Worm (Caenorhabditis elegans) whole organism, young adult: ENCODE measurements around the gene let-418.

Experiments used
- F49E8.2 ChIP-seq: sonication (generic microtip); optimal IDR thresholded peaks from 3 replicates; lab custom pipeline; 2017; ENCODE audit warnings: missing genetic modification characterization, mild to moderate bottlenecking, missing compliant biosample characterization, antibody characterized with exemption, moderate library complexity; ENCODE audit not compliant: insufficient read depth
- K11D2.4 ChIP-seq: fragments of 200-800 bp; sonication (Bioruptor generic); IDR thresholded peaks from 2 replicates; pipeline ENCODE4 v1.3.6; 2022; ENCODE audit warnings: missing genetic modification reagents, missing genetic modification characterization, missing compliant biosample characterization
- Y53F4B.3 ChIP-seq: fragments of 200-800 bp; sonication (Bioruptor generic); IDR thresholded peaks from 2 replicates; pipeline ENCODE4 v1.3.6; 2022; ENCODE audit warnings: missing genetic modification reagents, missing genetic modification characterization, missing compliant biosample characterization
- Y53G8AR.9 ChIP-seq: fragments of 200-800 bp; sonication (Bioruptor generic); conservative IDR thresholded peaks from 2 replicates; pipeline ENCODE4 v1.3.6; 2022; ENCODE audit warnings: missing genetic modification reagents, missing genetic modification characterization, missing compliant biosample characterization
- Y79H2A.3 ChIP-seq: fragments of 200-800 bp; sonication (Bioruptor generic); conservative IDR thresholded peaks from 2 replicates; pipeline ENCODE4 v1.3.6; 2022; ENCODE audit warnings: missing genetic modification reagents, missing genetic modification characterization, missing compliant biosample characterization
- atf-7 ChIP-seq: sonication (generic microtip); optimal IDR thresholded peaks from 2 replicates; lab custom pipeline; 2017; ENCODE audit warnings: mild to moderate bottlenecking, missing genetic modification characterization, missing compliant biosample characterization
- attf-3 ChIP-seq: fragments of 200-800 bp; sonication (Bioruptor generic); conservative IDR thresholded peaks from 2 replicates; pipeline ENCODE4 v1.3.6; 2022; ENCODE audit warnings: missing genetic modification reagents, missing genetic modification characterization, missing compliant biosample characterization
- ceh-27 ChIP-seq: fragments of 200-800 bp; sonication (Bioruptor generic); optimal IDR thresholded peaks from 2 replicates; lab custom pipeline; 2018; ENCODE audit warnings: mild to moderate bottlenecking, missing genetic modification characterization, moderate library complexity, missing compliant biosample characterization
- die-1 ChIP-seq: sonication (generic microtip); optimal IDR thresholded peaks from 2 replicates; lab custom pipeline; 2016; ENCODE audit warnings: missing genotype, mild to moderate bottlenecking, missing genetic modification characterization, missing compliant biosample characterization
- egl-44 ChIP-seq: fragments of 200-800 bp; sonication (Bioruptor generic); IDR thresholded peaks from 2 replicates; pipeline ENCODE4 v1.3.6; 2022; ENCODE audit warnings: missing genetic modification reagents, missing genetic modification characterization, missing compliant biosample characterization
- fkh-3 ChIP-seq: sonication (generic microtip); optimal IDR thresholded peaks from 2 replicates; lab custom pipeline; 2016; ENCODE audit warnings: mild to moderate bottlenecking, missing genetic modification characterization, missing compliant biosample characterization
- hmg-1.2 ChIP-seq: fragments of 200-800 bp; sonication (Bioruptor generic); IDR thresholded peaks from 2 replicates; pipeline ENCODE4 v1.3.6; 2022; ENCODE audit warnings: missing genetic modification reagents, missing genetic modification characterization, missing compliant biosample characterization
- hmg-20 ChIP-seq: fragments of 200-800 bp; sonication (Bioruptor generic); IDR thresholded peaks from 2 replicates; pipeline ENCODE4 v1.3.6; 2022; ENCODE audit warnings: missing genetic modification reagents, missing genetic modification characterization, missing compliant biosample characterization
- hrde-1 ChIP-seq: sonication (generic microtip); optimal IDR thresholded peaks from 2 replicates; lab custom pipeline; 2016; ENCODE audit warnings: missing genetic modification characterization, mild to moderate bottlenecking, missing compliant biosample characterization, moderate library complexity, missing genotype, missing genetic modification reagents, borderline replicate concordance
- hsf-1 ChIP-seq: fragments of 200-800 bp; sonication (Bioruptor generic); IDR thresholded peaks from 2 replicates; pipeline ENCODE4 v1.3.6; 2022; ENCODE audit warnings: missing genetic modification reagents, missing genetic modification characterization, missing compliant biosample characterization
- lag-1 ChIP-seq: fragments of 200-800 bp; sonication (Bioruptor generic); IDR thresholded peaks from 2 replicates; pipeline ENCODE4 v1.3.6; 2022; ENCODE audit warnings: missing genetic modification reagents, missing genetic modification characterization, missing compliant biosample characterization
- lin-26 ChIP-seq: fragments of 200-800 bp; sonication (Bioruptor generic); IDR thresholded peaks from 2 replicates; pipeline ENCODE4 v1.3.6; 2022; ENCODE audit warnings: missing genetic modification reagents, missing genetic modification characterization, missing compliant biosample characterization
- lsy-27 ChIP-seq: sonication (generic microtip); optimal IDR thresholded peaks from 2 replicates; lab custom pipeline; 2017; ENCODE audit warnings: missing genetic modification characterization, mild to moderate bottlenecking, missing compliant biosample characterization, antibody characterized with exemption, missing genotype, borderline replicate concordance; ENCODE audit not compliant: insufficient read depth
- madf-3 ChIP-seq: fragments of 200-800 bp; sonication (Bioruptor generic); IDR thresholded peaks from 2 replicates; pipeline ENCODE4 v1.3.6; 2022; ENCODE audit warnings: missing genetic modification reagents, missing genetic modification characterization, missing compliant biosample characterization
- madf-6 ChIP-seq: fragments of 200-800 bp; sonication (Bioruptor generic); IDR thresholded peaks from 2 replicates; pipeline ENCODE4 v1.3.6; 2022; ENCODE audit warnings: missing genetic modification reagents, missing genetic modification characterization, missing compliant biosample characterization
- mcd-1 ChIP-seq: fragments of 200-800 bp; sonication (Bioruptor generic); IDR thresholded peaks from 2 replicates; pipeline ENCODE4 v1.3.6; 2022; ENCODE audit warnings: missing genetic modification reagents, missing genetic modification characterization, missing compliant biosample characterization
- nfyb-1 ChIP-seq: fragments of 200-800 bp; sonication (Bioruptor generic); IDR thresholded peaks from 2 replicates; pipeline ENCODE4 v1.3.6; 2022; ENCODE audit warnings: missing genetic modification reagents, missing genetic modification characterization, missing compliant biosample characterization
- nhr-27 ChIP-seq: fragments of 200-800 bp; sonication (Bioruptor generic); optimal IDR thresholded peaks from 2 replicates; lab custom pipeline; 2018; ENCODE audit warnings: mild to moderate bottlenecking, missing genetic modification characterization, moderate library complexity, missing compliant biosample characterization
- nhr-80 ChIP-seq: sonication (generic microtip); optimal IDR thresholded peaks from 2 replicates; lab custom pipeline; 2016; ENCODE audit warnings: missing genetic modification characterization, missing compliant biosample characterization
- rcor-1 ChIP-seq: fragments of 200-800 bp; sonication (Bioruptor generic); IDR thresholded peaks from 2 replicates; pipeline ENCODE4 v1.3.6; 2022; ENCODE audit warnings: missing genetic modification reagents, missing genetic modification characterization, missing compliant biosample characterization
- rpc-1 ChIP-seq, 2 experiments: fragments of 150-350 bp in 1 of 2; sonication (generic microtip) in 1 of 2; optimal IDR thresholded peaks; 2 replicates each; lab custom pipeline; 2014 to 2018; ENCODE audit warnings: missing biosample characterization in 1 of 2, missing genetic modification characterization in 1 of 2, missing genetic modification reagents in 1 of 2, missing genotype in 1 of 2
- sdz-38 ChIP-seq: sonication (generic microtip); optimal IDR thresholded peaks from 2 replicates; lab custom pipeline; 2016; ENCODE audit warnings: missing genotype, missing genetic modification characterization, missing compliant biosample characterization
- snpc-1.1 ChIP-seq: sonication (generic microtip); optimal IDR thresholded peaks from 2 replicates; lab custom pipeline; 2017; ENCODE audit warnings: missing genetic modification characterization, mild to moderate bottlenecking, missing compliant biosample characterization, antibody characterized with exemption, moderate library complexity, missing genotype, missing genetic modification reagents; ENCODE audit not compliant: insufficient read depth
- snpc-3.4 ChIP-seq: sonication (generic microtip); optimal IDR thresholded peaks from 2 replicates; lab custom pipeline; 2017; ENCODE audit warnings: missing genetic modification characterization, mild to moderate bottlenecking, missing compliant biosample characterization, antibody characterized with exemption, moderate library complexity, missing genotype, missing genetic modification reagents
- snpc-4 ChIP-seq, 5 experiments: fragments of 150-350 bp in 1 of 5; sonication (generic microtip) in 4 of 5; optimal IDR thresholded peaks; 2 replicates each; lab custom pipeline; 2014 to 2018; ENCODE audit warnings: missing genetic modification characterization in 5 of 5, missing biosample characterization in 3 of 5, antibody characterized with exemption in 2 of 5, mild to moderate bottlenecking in 2 of 5, missing compliant biosample characterization in 2 of 5, missing genotype in 2 of 5, moderate library complexity in 2 of 5, missing genetic modification reagents in 1 of 5
- sptf-2 ChIP-seq: fragments of 200-800 bp; sonication (Bioruptor generic); optimal IDR thresholded peaks from 2 replicates; lab custom pipeline; 2018; ENCODE audit warnings: mild to moderate bottlenecking, missing genetic modification characterization, missing compliant biosample characterization
- unc-130 ChIP-seq: sonication (generic microtip); optimal IDR thresholded peaks from 2 replicates; lab custom pipeline; 2016; ENCODE audit warnings: missing genetic modification reagents, missing genetic modification characterization, missing compliant biosample characterization

The let-418 gene

DNA sequence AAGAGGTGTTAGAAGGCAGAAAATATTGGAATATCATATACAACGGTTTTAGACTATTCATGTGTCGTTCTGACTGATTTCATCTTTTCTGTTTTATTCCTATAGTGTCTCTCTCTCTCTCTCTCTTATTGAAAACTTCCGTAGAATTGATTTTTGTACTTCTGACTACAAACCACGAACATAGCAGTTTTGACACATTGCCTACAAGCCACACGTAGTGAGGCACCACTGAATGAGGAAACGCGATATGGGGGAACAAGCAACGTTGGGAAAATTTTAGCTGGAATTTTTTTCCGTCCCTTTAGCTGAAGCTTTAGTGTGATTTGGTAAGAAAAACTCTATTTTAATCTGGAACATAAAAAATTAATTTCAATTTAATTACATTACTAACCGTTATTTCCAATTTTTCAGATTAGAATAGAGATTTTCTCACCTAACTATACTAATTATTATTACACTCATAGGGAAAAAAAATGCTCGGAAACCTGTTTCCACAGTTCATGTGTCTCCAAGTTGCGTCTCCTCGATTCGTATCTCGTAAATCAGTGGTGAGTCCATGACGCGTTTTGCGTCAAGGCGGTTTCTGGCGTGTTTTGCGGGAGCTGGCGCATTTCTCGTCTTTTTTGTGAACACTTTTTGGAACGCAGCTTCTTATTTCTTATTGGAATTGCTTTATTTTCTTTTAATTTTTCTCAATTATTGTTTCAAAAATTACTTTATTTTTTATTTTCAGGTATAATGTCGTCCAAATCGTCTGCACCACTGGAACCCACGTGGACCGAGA lies 35.9 kb upstream of the let-418 start, which contains the start of the genes nhr-142 and F44E7.9 (continued):
- TF ChIP-seq nfyb-1 (GFP tag; lab: Robert Waterston, UW) = peak; percentile 63; the same call in 1 of the 2 replicates
- peak; percentile 40 for TF ChIP-seq unc-130 (GFP tag; lab: Kevin White, UChicago)
- 0 out of 2 replicates have a peak, but pooled peaks have one; percentile 10 for TF ChIP-seq hsf-1
- TF ChIP-seq ceh-27 = peak; percentile 77
- peak; percentile 0 for TF ChIP-seq rpc-1 (optimal IDR thresholded peaks at IDR 0.05; lab: Kevin White, UChicago)
- TF ChIP-seq rpc-1 (tag; optimal IDR thresholded peaks at IDR 0.05; lab: Kevin White, UChicago) = no peak
- peak; percentile 84; the same call in 1 of the 2 replicates for TF ChIP-seq Y53G8AR.9 (GFP tag; lab: Robert Waterston, UW)
- TF ChIP-seq mcd-1 (GFP tag; lab: Robert Waterston, UW) = peak; percentile 87
- no peak for TF ChIP-seq sdz-38
- peak; percentile 42 for TF ChIP-seq F49E8.2 (tag; lab: Kevin White, UChicago)
- no peak for TF ChIP-seq die-1 (tag; lab: Kevin White, UChicago)
- TF ChIP-seq egl-44 = peak; percentile 48; the same call in 1 of the 2 replicates
- peak; percentile 71 for TF ChIP-seq attf-3 (GFP tag; lab: Robert Waterston, UW)
- no peak for TF ChIP-seq lin-26 (GFP tag; lab: Robert Waterston, UW)
- peak; percentile 87 for TF ChIP-seq rcor-1

DNA sequence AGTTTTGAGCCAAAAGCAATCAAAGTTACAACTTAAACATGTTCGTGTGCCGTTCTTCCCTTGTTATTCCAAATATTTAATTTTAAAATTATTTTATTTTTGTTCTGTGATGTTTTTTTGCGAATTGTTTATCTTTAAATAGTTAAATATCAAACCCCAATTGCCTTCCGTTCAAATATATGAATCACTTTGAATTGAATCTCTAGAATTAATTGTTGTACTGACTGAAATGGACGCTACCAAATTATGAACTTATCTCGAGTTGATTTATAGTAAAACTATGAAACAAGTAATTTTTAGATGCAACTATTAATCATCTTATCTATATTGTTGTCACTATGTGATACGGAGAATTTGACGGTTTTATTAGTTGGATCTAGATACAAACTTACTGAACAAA lies 34.6 kb upstream of the let-418 start, which contains the start of gene ZC250.2:
TSS of gene ZC250.2 (plus strand) at position 301 of the 400 bp plus-strand sequence.
- TF ChIP-seq hsf-1 (0 out of 2 replicates have a peak, but pooled peaks have one; percentile 27), nhr-27 (no peak)

DNA sequence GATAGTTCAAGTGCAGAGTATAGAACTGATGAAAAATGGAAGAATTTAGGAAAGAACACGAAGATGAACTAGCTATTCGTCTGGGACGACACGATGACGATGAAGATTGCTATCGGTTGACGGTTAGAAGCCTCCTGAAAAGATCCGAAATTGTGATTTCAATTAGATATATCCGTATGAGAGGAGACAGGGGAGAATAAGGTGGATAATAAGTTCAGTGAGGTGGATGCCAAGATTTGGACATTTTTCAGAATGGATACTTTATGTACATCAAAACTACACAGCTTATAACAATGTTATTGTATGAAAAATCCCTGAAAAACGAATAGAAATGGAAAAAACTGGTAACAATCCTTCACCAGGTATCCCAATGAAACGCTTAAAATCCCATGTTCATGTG lies 28.5 kb upstream of the let-418 start, which contains the start of gene nstp-3:
TSS of gene nstp-3 (minus strand) at position 101 of the 400 bp plus-strand sequence.
- TF ChIP-seq snpc-4 (GFP tag; optimal IDR thresholded peaks at IDR 0.05; lab: Kevin White, UChicago) (no peak), snpc-4 (tag; optimal IDR thresholded peaks at IDR 0.05; lab: Kevin White, UChicago) (no peak), hmg-20 (GFP tag; lab: Robert Waterston, UW) (no peak), hmg-1.2 (GFP tag; lab: Robert Waterston, UW) (no peak), fkh-3 (tag; lab: Kevin White, UChicago) (no peak), hrde-1 (no peak), snpc-1.1 (tag; lab: Kevin White, UChicago) (no peak), lsy-27 (tag; lab: Kevin White, UChicago) (no peak), sptf-2 (GFP tag; lab: Kevin White, UChicago) (no peak), nhr-80 (tag; lab: Kevin White, UChicago) (no peak), nhr-27 (no peak), K11D2.4 (GFP tag; lab: Robert Waterston, UW) (no peak), lag-1 (GFP tag; lab: Robert Waterston, UW) (no peak), madf-6 (GFP tag; lab: Robert Waterston, UW) (no peak), madf-3 (GFP tag; lab: Robert Waterston, UW) (no peak), Y53F4B.3 (no peak)

DNA sequence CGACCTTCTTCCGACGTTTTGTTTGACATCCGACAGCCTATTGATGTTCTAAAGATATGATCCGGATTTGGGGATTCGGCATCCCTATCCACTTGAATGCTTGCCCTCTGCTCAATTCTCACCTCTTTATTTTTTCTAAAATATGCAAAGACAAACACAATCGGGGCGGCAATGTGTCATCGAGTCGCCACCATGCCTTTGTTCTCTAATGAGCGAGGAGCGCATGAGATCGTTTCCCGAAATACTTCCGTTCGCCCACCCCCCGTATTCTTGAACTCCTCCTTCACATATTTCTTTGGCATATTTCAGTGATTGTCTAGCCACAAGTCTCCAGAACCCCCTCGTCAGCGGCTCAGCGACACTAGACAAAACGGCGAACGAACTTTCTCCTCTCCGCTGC lies 27.3 kb upstream of the let-418 start, which contains the start of gene cyn-17:
TSS of gene cyn-17 (plus strand) at position 301 of the 400 bp plus-strand sequence.
- TF ChIP-seq snpc-3.4 (tag; lab: Kevin White, UChicago) (no peak), egl-44 (no peak), Y79H2A.3 (no peak), mcd-1 (GFP tag; lab: Robert Waterston, UW) (no peak), atf-7 (tag; lab: Kevin White, UChicago) (no peak)
